Worm (Caenorhabditis elegans) whole organism, L3 larva: Measurements from ENCODE around the gene glb-9.

Experiments
- ZK546.5 ChIP-seq: sonication (generic microtip); optimal IDR thresholded peaks from 2 replicates; lab custom pipeline; 2017; ENCODE audit warnings: missing biosample characterization, missing genetic modification characterization
- ceh-16 ChIP-seq: sonication (generic microtip); optimal IDR thresholded peaks from 2 replicates; lab custom pipeline; 2017; ENCODE audit warnings: missing biosample characterization, missing genetic modification characterization
- nhr-25 ChIP-seq: sonication (generic microtip); optimal IDR thresholded peaks from 2 replicates; lab custom pipeline; 2017; ENCODE audit warnings: missing biosample characterization, missing genetic modification characterization
- nhr-76 ChIP-seq: fragments of 150-350 bp; sonication (generic microtip); optimal IDR thresholded peaks from 5 replicates; lab custom pipeline; 2014; ENCODE audit warnings: missing biosample characterization, missing genetic modification characterization
- nhr-77 ChIP-seq: fragments of 150-350 bp; optimal IDR thresholded peaks from 2 replicates; lab custom pipeline; 2014; ENCODE audit warnings: missing biosample characterization, missing genetic modification characterization

DNA sequence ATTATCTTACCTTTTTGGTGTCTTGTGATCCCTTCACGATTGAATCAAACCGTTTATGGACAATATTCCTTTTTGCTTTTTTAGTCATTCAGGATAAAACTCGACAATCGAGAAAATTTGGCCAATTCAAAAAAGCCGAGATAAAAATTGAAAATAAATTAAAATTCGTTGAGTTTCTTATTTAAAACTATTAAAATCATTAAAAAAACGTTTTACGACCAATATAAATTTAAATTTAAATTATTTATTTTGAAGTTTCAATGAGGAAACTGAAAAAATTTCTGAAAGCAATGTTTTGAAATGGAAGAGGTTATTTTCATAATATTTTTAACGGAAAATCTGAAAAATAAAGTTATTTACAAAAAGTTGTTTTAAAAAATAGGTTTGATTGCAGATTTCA lies 4.2 kb upstream of the glb-9 start, which contains the start of gene ZK1290.15:
- TF ChIP-seq ceh-16 (no peak), nhr-25 (tag; lab: Kevin White, UChicago) (no peak), nhr-76 (tag; lab: Kevin White, UChicago) (no peak), ZK546.5 (no peak), nhr-77 (tag; lab: Kevin White, UChicago) (no peak)
